Worm (Caenorhabditis elegans) whole organism, L4/young adult: ENCODE measurements around the gene F53A9.7.

Source experiments
- W03F9.2 ChIP-seq: fragments of 150-350 bp; optimal IDR thresholded peaks from 2 replicates; lab custom pipeline; 2014; ENCODE audit warnings: missing biosample characterization, missing genetic modification characterization
- dao-5 ChIP-seq: sonication (generic microtip); optimal IDR thresholded peaks from 2 replicates; lab custom pipeline; 2016; ENCODE audit warnings: missing genotype, missing genetic modification characterization, moderate library complexity, missing compliant biosample characterization

DNA sequence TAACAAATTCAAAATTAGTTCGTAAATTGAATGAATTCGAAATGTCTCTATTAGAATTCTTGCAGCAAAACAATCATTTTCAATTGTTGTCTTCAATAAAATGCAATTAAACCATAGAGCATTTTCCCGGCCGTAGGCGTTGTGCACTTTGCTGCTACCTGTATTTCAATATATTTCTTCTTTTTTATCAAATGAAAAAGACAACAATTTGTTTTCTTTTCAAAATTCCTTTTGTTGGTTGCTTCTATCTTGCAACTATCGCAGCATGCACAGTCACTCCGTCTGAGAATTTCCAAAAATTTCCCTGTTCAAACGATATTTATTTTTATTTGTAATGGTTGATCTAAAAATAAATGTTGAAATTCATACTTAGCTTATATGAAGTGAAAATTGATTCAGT lies 41.6 kb downstream of the F53A9.7 start:
- TF ChIP-seq W03F9.2 (tag; lab: Kevin White, UChicago) (no peak), dao-5 (tag; lab: Kevin White, UChicago) (no peak)
